Fruit fly (Drosophila melanogaster): ENCODE data around the gene Qsox4.

The Qsox4 gene

dm6 chr3R:23723381-23724034 lies 20.9 kb downstream of the Qsox4 start (continued):
- TF ChIP-seq ewg (GFP tag; optimal IDR thresholded peaks at IDR 0.05), result no peak
- no peak for TF ChIP-seq CG3995 (GFP tag; optimal IDR thresholded peaks at IDR 0.05)
- TF ChIP-seq Bgb (GFP tag; IDR thresholded peaks at IDR 0.05; ENCODE audit: partially characterized antibody), result peak; percentile 49; the same call in 1 of the 2 replicates
- TF ChIP-seq trh (GFP tag; optimal IDR thresholded peaks at IDR 0.05), result peak; percentile 76
- TF ChIP-seq dpn (GFP tag; optimal IDR thresholded peaks at IDR 0.05), result no peak
- no peak for TF ChIP-seq CG1602 (GFP tag; optimal IDR thresholded peaks at IDR 0.05)
- TF ChIP-seq CG8944 (GFP tag; optimal IDR thresholded peaks at IDR 0.05), result no peak
- peak in 1 of 2 experiments; percentile 44 for TF ChIP-seq bsh (GFP tag; optimal IDR thresholded peaks at IDR 0.05)
- TF ChIP-seq CG3838 (GFP tag; optimal IDR thresholded peaks at IDR 0.05), result no peak
- TF ChIP-seq Dbx (GFP tag; IDR thresholded peaks at IDR 0.05), result peak; percentile 78; the same call in 2 of the 3 replicates
- peak; percentile 31 for TF ChIP-seq kah (GFP tag; optimal IDR thresholded peaks at IDR 0.05)
- peak; percentile 36 for TF ChIP-seq HLHmδ (GFP tag; optimal IDR thresholded peaks at IDR 0.05)
- peak; percentile 96 for TF ChIP-seq Asciz (GFP tag; optimal IDR thresholded peaks at IDR 0.05)
- TF ChIP-seq CG8281 (tag; optimal IDR thresholded peaks at IDR 0.05), result peak; percentile 52
- TF ChIP-seq HmgD (GFP tag; optimal IDR thresholded peaks at IDR 0.05), result no peak
- peak; percentile 25 for TF ChIP-seq CG17385 (GFP tag; optimal IDR thresholded peaks at IDR 0.05)
- peak; percentile 88 for TF ChIP-seq CG34376 (GFP tag; optimal IDR thresholded peaks at IDR 0.05)
- TF ChIP-seq jigr1 (GFP tag; IDR thresholded peaks at IDR 0.05), result 0 out of 3 replicates have a peak, but pooled peaks have one; percentile 12
- peak; percentile 84 for TF ChIP-seq CG17359 (tag; optimal IDR thresholded peaks at IDR 0.05)
- no peak for TF ChIP-seq pho (GFP tag; optimal IDR thresholded peaks at IDR 0.05)
- peak; percentile 61; the same call in 1 of the 2 replicates for TF ChIP-seq ranshi (GFP tag; IDR thresholded peaks at IDR 0.05)
- no peak for TF ChIP-seq hkb (optimal IDR thresholded peaks at IDR 0.05)
- peak; percentile 89 for TF ChIP-seq hkb (GFP tag; IDR thresholded peaks at IDR 0.05)
- peak; percentile 49 for TF ChIP-seq Side (GFP tag; optimal IDR thresholded peaks at IDR 0.05)
- no peak for TF ChIP-seq slbo (GFP tag; IDR thresholded peaks at IDR 0.05)
- TF ChIP-seq CG7745 (tag; optimal IDR thresholded peaks at IDR 0.05), result no peak
- TF ChIP-seq CG8290 (GFP tag; optimal IDR thresholded peaks at IDR 0.05), result peak; percentile 37
- peak in 1 of 2 experiments; percentile 51 for TF ChIP-seq CG8290 (tag; optimal IDR thresholded peaks at IDR 0.05)
- TF ChIP-seq CG9797 (GFP tag; optimal IDR thresholded peaks at IDR 0.05), result peak; percentile 23
- TF ChIP-seq pros (GFP tag; optimal IDR thresholded peaks at IDR 0.05), result no peak
- TF ChIP-seq CG7786 (GFP tag; optimal IDR thresholded peaks at IDR 0.05), result no peak
- TF ChIP-seq CG10209 (GFP tag; optimal IDR thresholded peaks at IDR 0.05), result peak; percentile 31
- peak; percentile 75 for TF ChIP-seq eyg (GFP tag; optimal IDR thresholded peaks at IDR 0.05)
- TF ChIP-seq so (GFP tag; IDR thresholded peaks at IDR 0.05), result peak; percentile 37; the same call in 1 of the 3 replicates
- no peak for TF ChIP-seq Antp (GFP tag; optimal IDR thresholded peaks at IDR 0.05)
- TF ChIP-seq lola (GFP tag; optimal IDR thresholded peaks at IDR 0.05), result no peak
- TF ChIP-seq jing (GFP tag; optimal IDR thresholded peaks at IDR 0.05), result no peak
- peak; percentile 10 for TF ChIP-seq pum (GFP tag; optimal IDR thresholded peaks at IDR 0.05)
- TF ChIP-seq CG1233 (GFP tag; optimal IDR thresholded peaks at IDR 0.05), result peak; percentile 36
- TF ChIP-seq Oli (tag; optimal IDR thresholded peaks at IDR 0.05), result no peak
- TF ChIP-seq kni (GFP tag; optimal IDR thresholded peaks at IDR 0.05), result peak; percentile 70
- TF ChIP-seq pan (optimal IDR thresholded peaks at IDR 0.05), result no peak
- TF ChIP-seq pan (GFP tag; optimal IDR thresholded peaks at IDR 0.05 in 1 of 2, IDR thresholded peaks at IDR 0.05 in 1 of 2), result peak in 1 of 2 experiments; percentile 79
- TF ChIP-seq CG6175 (GFP tag; IDR thresholded peaks at IDR 0.05), result no peak
- peak; percentile 52 for TF ChIP-seq Vsx1 (GFP tag; optimal IDR thresholded peaks at IDR 0.05)
- TF ChIP-seq CG7556 (GFP tag; optimal IDR thresholded peaks at IDR 0.05), result no peak
- TF ChIP-seq p53 (GFP tag; optimal IDR thresholded peaks at IDR 0.05), result peak; percentile 61
- peak; percentile 9 for TF ChIP-seq CG18262 (tag; optimal IDR thresholded peaks at IDR 0.05)
- TF ChIP-seq TFAM (GFP tag; optimal IDR thresholded peaks at IDR 0.05), result peak; percentile 13
- TF ChIP-seq CG14965 (GFP tag; optimal IDR thresholded peaks at IDR 0.05; ENCODE audit: borderline replicate concordance), result peak; percentile 63

All from whole organism, embryonic.